Worm (Caenorhabditis elegans): ENCODE measurements around the gene M03E7.3.

The M03E7.3 gene

DNA sequence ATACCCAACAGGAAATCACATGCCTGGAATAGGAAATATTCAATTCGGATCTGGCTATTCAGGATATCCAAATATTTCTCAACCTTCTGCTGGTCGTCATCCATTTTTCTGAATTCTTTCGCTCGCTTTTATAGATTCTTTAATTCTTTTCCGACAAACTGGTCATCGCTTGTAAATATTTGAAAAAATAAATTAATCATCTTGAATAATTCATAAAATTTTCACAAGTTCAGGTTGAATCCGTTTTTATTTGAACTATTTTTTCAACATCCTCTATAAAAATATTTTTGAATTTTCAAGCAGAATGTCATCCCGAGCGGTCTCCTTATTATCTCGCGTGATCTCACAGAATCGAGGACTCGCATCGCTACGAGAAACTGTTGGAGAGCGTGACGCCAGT is 21.4 kb upstream of the M03E7.3 start, which contains the start of gene mrpl-48:
mrpl-48 (plus strand) TSS at position 301 of the 400 bp plus-strand sequence.
- no peak for TF ChIP-seq lin-11 (tag; optimal IDR thresholded peaks at IDR 0.05)
- no peak for TF ChIP-seq crh-2 (tag; optimal IDR thresholded peaks at IDR 0.05)
- TF ChIP-seq ZK546.5 (tag; optimal IDR thresholded peaks at IDR 0.05) = no peak
- TF ChIP-seq blmp-1 (tag; optimal IDR thresholded peaks at IDR 0.05; ENCODE audit: insufficient read depth) = no peak
- no peak for TF ChIP-seq nhr-77 (tag; optimal IDR thresholded peaks at IDR 0.05)
- TF ChIP-seq sma-9 (GFP tag; optimal IDR thresholded peaks at IDR 0.05) = no peak
- TF ChIP-seq sma-9 (tag; optimal IDR thresholded peaks at IDR 0.05) = no peak
- TF ChIP-seq unc-39 (tag; optimal IDR thresholded peaks at IDR 0.05) = no peak
- no peak for TF ChIP-seq R02D3.7 (tag; optimal IDR thresholded peaks at IDR 0.05)

DNA sequence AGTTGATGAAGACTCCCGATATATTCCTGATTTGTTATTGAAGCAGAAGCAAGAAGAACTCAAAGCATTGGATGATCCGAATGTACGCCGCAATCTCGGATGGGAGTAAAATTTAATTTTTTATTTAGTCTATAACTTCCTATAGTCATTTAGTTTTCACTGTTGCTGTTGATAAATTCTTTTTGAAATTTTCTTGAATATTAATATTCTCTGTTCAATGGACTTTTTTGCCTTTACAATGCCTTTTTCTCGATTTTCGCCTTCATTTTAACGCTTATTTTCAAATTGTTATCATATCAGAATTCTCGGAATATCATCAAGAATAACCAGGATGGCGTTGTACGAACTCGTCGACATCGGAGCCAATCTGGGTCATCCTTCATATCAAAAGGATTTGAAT is 20.5 kb upstream of the M03E7.3 start, which contains the start of gene crn-2:
crn-2 (plus strand) TSS at position 301 of the 400 bp plus-strand sequence.
- TF ChIP-seq sma-9 (GFP tag; optimal IDR thresholded peaks at IDR 0.05) = no peak
- no peak for TF ChIP-seq sma-9 (tag; optimal IDR thresholded peaks at IDR 0.05)
- no peak for TF ChIP-seq elt-1 (tag; optimal IDR thresholded peaks at IDR 0.05)
- TF ChIP-seq mdl-1 (tag; optimal IDR thresholded peaks at IDR 0.05) = no peak
- no peak for TF ChIP-seq snpc-4 (tag; optimal IDR thresholded peaks at IDR 0.05)
- no peak for TF ChIP-seq fos-1 (tag; optimal IDR thresholded peaks at IDR 0.05)
- TF ChIP-seq peb-1 (tag; optimal IDR thresholded peaks at IDR 0.05) = no peak
- TF ChIP-seq sma-3 (GFP tag; optimal IDR thresholded peaks at IDR 0.05) = no peak
- TF ChIP-seq nhr-77 (tag; optimal IDR thresholded peaks at IDR 0.05) = no peak
- TF ChIP-seq ztf-1 (GFP tag; conservative IDR thresholded peaks at IDR 0.05) = no peak
- TF ChIP-seq mab-5 (tag; optimal IDR thresholded peaks at IDR 0.05) = no peak
- TF ChIP-seq nhr-237 (tag; optimal IDR thresholded peaks at IDR 0.05) = no peak
- TF ChIP-seq nhr-10 (tag; optimal IDR thresholded peaks at IDR 0.05) = no peak
- TF ChIP-seq nhr-129 (tag; optimal IDR thresholded peaks at IDR 0.05) = no peak

- TF ChIP-seq nhr-129 (tag; optimal IDR thresholded peaks at IDR 0.05) = peak; percentile 1
- TF ChIP-seq lin-13 (GFP tag; optimal IDR thresholded peaks at IDR 0.05) = peak; percentile 11
- TF ChIP-seq snpc-4 (tag; optimal IDR thresholded peaks at IDR 0.05) = peak; percentile 61
- TF ChIP-seq unc-55 (GFP tag; optimal IDR thresholded peaks at IDR 0.05) = peak; percentile 56
- no peak for TF ChIP-seq Y55F3AM.14 (GFP tag; optimal IDR thresholded peaks at IDR 0.05)
- TF ChIP-seq nhr-10 (tag; optimal IDR thresholded peaks at IDR 0.05) = no peak
- TF ChIP-seq R02D3.7 (tag; optimal IDR thresholded peaks at IDR 0.05) = no peak
- TF ChIP-seq lsy-2 (tag; optimal IDR thresholded peaks at IDR 0.05) = peak in 1 of 2 experiments; percentile 58
- TF ChIP-seq C34F6.9 (tag; optimal IDR thresholded peaks at IDR 0.05) = peak; percentile 36
- TF ChIP-seq mbf-1 (tag; optimal IDR thresholded peaks at IDR 0.05) = no peak
- no peak for TF ChIP-seq nhr-12 (tag; optimal IDR thresholded peaks at IDR 0.05)
- no peak for TF ChIP-seq alr-1 (tag; optimal IDR thresholded peaks at IDR 0.05)
- TF ChIP-seq ceh-82 (tag; optimal IDR thresholded peaks at IDR 0.05) = no peak
- TF ChIP-seq aly-2 (tag; optimal IDR thresholded peaks at IDR 0.05) = no peak
- TF ChIP-seq skn-1 (tag; optimal IDR thresholded peaks at IDR 0.05) = no peak
- TF ChIP-seq dmd-4 (tag; optimal IDR thresholded peaks at IDR 0.05) = no peak
- peak; percentile 93 for TF ChIP-seq gmeb-1 (tag; optimal IDR thresholded peaks at IDR 0.05)
- TF ChIP-seq ama-1 (optimal IDR thresholded peaks at IDR 0.05) = no peak
- no peak for TF ChIP-seq mab-5 (tag; optimal IDR thresholded peaks at IDR 0.05)
These were observed 18.3 kb upstream of the M03E7.3 start, which contains the start of gene zhit-1 for ce11 chrV:5596391-5597030. zhit-1 (minus strand) TSS chrV:5596551.

ce11 chrV:5601263-5601662 is 13.6 kb upstream of the M03E7.3 start, which contains the start of gene CD4.8:
CD4.8 (minus strand) TSS chrV:5601363.
- TF ChIP-seq gmeb-1 (tag; optimal IDR thresholded peaks at IDR 0.05) (no peak), lin-13 (GFP tag; optimal IDR thresholded peaks at IDR 0.05) (no peak), zag-1 (tag; optimal IDR thresholded peaks at IDR 0.05) (no peak), sem-4 (tag; optimal IDR thresholded peaks at IDR 0.05) (no peak), sma-9 (GFP tag; optimal IDR thresholded peaks at IDR 0.05) (no peak), sma-9 (tag; optimal IDR thresholded peaks at IDR 0.05) (no peak), nhr-12 (tag; optimal IDR thresholded peaks at IDR 0.05) (no peak), ama-1 (optimal IDR thresholded peaks at IDR 0.05) (no peak), ZK546.5 (tag; optimal IDR thresholded peaks at IDR 0.05) (no peak), blmp-1 (tag; optimal IDR thresholded peaks at IDR 0.05; ENCODE audit: insufficient read depth) (no peak)

Data from whole organism, L2 larva.